Comparison of ENCODE assay signal across 5 worm cellular contexts in the genomic region with DNA sequence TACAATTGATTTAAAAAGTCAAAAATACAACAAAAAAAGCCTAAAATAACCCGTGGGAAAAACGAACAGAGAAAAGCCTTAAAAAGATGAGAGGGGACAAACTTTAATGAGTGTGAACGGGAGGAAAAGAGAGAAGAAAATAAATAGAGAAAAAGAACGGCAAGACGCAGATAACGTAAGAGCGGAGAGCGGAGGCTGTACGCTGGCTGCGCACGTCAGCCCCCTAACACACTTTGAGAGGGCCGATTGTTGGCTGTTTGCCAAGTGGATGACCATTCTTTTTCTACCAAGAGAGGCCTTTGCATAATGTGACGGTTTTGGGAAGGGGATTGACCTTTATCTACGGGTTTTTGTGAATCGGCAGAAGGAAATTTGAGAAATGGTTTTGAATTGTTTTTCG.
TF ChIP-seq lines count a peak whose summit lies in the region.

No protein-coding gene starts in this region.

TF ChIP-seq in whole organism, L1 larva, 84 proteins besides CTCF, POLR2A, EP300 and RAD21 (continues in another document):
- peak; percentile 16 for TF ChIP-seq nhr-85 (tag; lab: Kevin White, UChicago)
- TF ChIP-seq ceh-82 (tag; optimal IDR thresholded peaks at IDR 0.05; lab: Kevin White, UChicago): peak in 1 of 3 experiments; percentile 12
- no peak for TF ChIP-seq vab-15 (tag; optimal IDR thresholded peaks at IDR 0.05; lab: Kevin White, UChicago)
- TF ChIP-seq unc-30 (tag; optimal IDR thresholded peaks at IDR 0.05; lab: Kevin White, UChicago): no peak
- no peak for TF ChIP-seq elt-2 (tag; optimal IDR thresholded peaks at IDR 0.05; lab: Kevin White, UChicago)
- no peak for TF ChIP-seq nhr-19 (GFP tag; conservative IDR thresholded peaks at IDR 0.05; lab: Robert Waterston, UW)
- TF ChIP-seq efl-1 (optimal IDR thresholded peaks at IDR 0.05; lab: Kevin White, UChicago): no peak
- TF ChIP-seq efl-1 (GFP tag; optimal IDR thresholded peaks at IDR 0.05 in 1 of 2; lab: Kevin White, UChicago): peak in 1 of 2 experiments; percentile 83
- TF ChIP-seq pax-3 (tag; optimal IDR thresholded peaks at IDR 0.05; lab: Kevin White, UChicago): no peak
- no peak for TF ChIP-seq ceh-90 (tag; optimal IDR thresholded peaks at IDR 0.05; lab: Kevin White, UChicago)
- TF ChIP-seq unc-130 (tag; optimal IDR thresholded peaks at IDR 0.05; lab: Kevin White, UChicago): no peak
- no peak for TF ChIP-seq lin-15B (tag; optimal IDR thresholded peaks at IDR 0.05; lab: Kevin White, UChicago)
- no peak for TF ChIP-seq unc-86 (tag; optimal IDR thresholded peaks at IDR 0.05; lab: Kevin White, UChicago)
- TF ChIP-seq hpl-2 (GFP tag; optimal IDR thresholded peaks at IDR 0.05; lab: Kevin White, UChicago): no peak
- peak; percentile 24 for TF ChIP-seq blmp-1 (tag; optimal IDR thresholded peaks at IDR 0.05; lab: Kevin White, UChicago)
- TF ChIP-seq fos-1 (tag; optimal IDR thresholded peaks at IDR 0.05; lab: Kevin White, UChicago): no peak
- TF ChIP-seq Y116A8C.19 (tag; optimal IDR thresholded peaks at IDR 0.05; lab: Kevin White, UChicago; ENCODE audit: borderline replicate concordance): no peak
- TF ChIP-seq mdl-1 (tag; optimal IDR thresholded peaks at IDR 0.05; lab: Kevin White, UChicago): peak in 1 of 2 experiments; percentile 6

TF ChIP-seq in whole organism, L3 larva, 47 proteins besides CTCF, POLR2A, EP300 and RAD21:
- TF ChIP-seq ceh-28 (tag; optimal IDR thresholded peaks at IDR 0.05; lab: Kevin White, UChicago) (no peak), hmg-11 (tag; optimal IDR thresholded peaks at IDR 0.05; lab: Kevin White, UChicago) (peak; percentile 2), nhr-25 (tag; optimal IDR thresholded peaks at IDR 0.05; lab: Kevin White, UChicago) (peak; percentile 61), pha-4 (tag; optimal IDR thresholded peaks at IDR 0.05; lab: Kevin White, UChicago) (peak; percentile 82)

TF ChIP-seq in whole organism, early embryonic, 17 proteins besides CTCF, POLR2A, EP300 and RAD21:
- TF ChIP-seq F13C5.2 (tag; optimal IDR thresholded peaks at IDR 0.05; lab: Kevin White, UChicago) (peak; percentile 8), ets-7 (tag; optimal IDR thresholded peaks at IDR 0.05; lab: Kevin White, UChicago) (no peak), hmg-4 (GFP tag; optimal IDR thresholded peaks at IDR 0.05; lab: Kevin White, UChicago) (peak; percentile 54)

TF ChIP-seq in whole organism, midembryonic, 9 proteins besides CTCF, POLR2A, EP300 and RAD21:
- no peak for TF ChIP-seq cog-1 (tag; optimal IDR thresholded peaks at IDR 0.05; lab: Kevin White, UChicago)
- TF ChIP-seq tab-1 (GFP tag; IDR thresholded peaks at IDR 0.05; lab: Robert Waterston, UW): 0 out of 2 replicates have a peak, but pooled peaks have one; percentile 11
TF ChIP-seq in whole organism, midembryonic: peak in this region for 1.

TF ChIP-seq in whole organism, young adult, 124 proteins besides CTCF, POLR2A, EP300 and RAD21:
- TF ChIP-seq hrde-1 (tag; optimal IDR thresholded peaks at IDR 0.05; lab: Kevin White, UChicago; ENCODE audit: borderline replicate concordance) (no peak), ceh-27 (GFP tag; optimal IDR thresholded peaks at IDR 0.05; lab: Kevin White, UChicago) (peak; percentile 59)
